Worm (Caenorhabditis elegans): ENCODE measurements around the gene dhs-29.

Gene dhs-29

ce11 chrX:7672693-7673092 lies 8.0 kb upstream of the dhs-29 start, which contains the start of gene F27D9.2:
Gene F27D9.2 (plus strand): TSS chrX:7672993.
- no peak for TF ChIP-seq W03F9.2 (tag; optimal IDR thresholded peaks at IDR 0.05)
- TF ChIP-seq dao-5 (tag; optimal IDR thresholded peaks at IDR 0.05): no peak
- TF ChIP-seq him-1 (tag; optimal IDR thresholded peaks at IDR 0.05): no peak

- TF ChIP-seq dao-5 (tag; optimal IDR thresholded peaks at IDR 0.05): no peak
- no peak for TF ChIP-seq W03F9.2 (tag; optimal IDR thresholded peaks at IDR 0.05)
- no peak for TF ChIP-seq him-1 (tag; optimal IDR thresholded peaks at IDR 0.05)
Measured at ce11 chrX:7670655-7671054, 5.9 kb upstream of the dhs-29 start, which contains the start of gene F27D9.7. Gene F27D9.7 (minus strand): TSS chrX:7670755.

- TF ChIP-seq him-1 (tag; optimal IDR thresholded peaks at IDR 0.05) (no peak), W03F9.2 (tag; optimal IDR thresholded peaks at IDR 0.05) (no peak), dao-5 (tag; optimal IDR thresholded peaks at IDR 0.05) (no peak)
Measured at ce11 chrX:7667394-7668089, 2.8 kb upstream of the dhs-29 start, which contains the start of gene F27D9.13. Gene F27D9.13 (minus strand): TSS chrX:7667444.

ce11 chrX:7665401-7665800 lies 682 bp upstream of the dhs-29 start:
- TF ChIP-seq him-1 (tag; optimal IDR thresholded peaks at IDR 0.05) (no peak), dao-5 (tag; optimal IDR thresholded peaks at IDR 0.05) (no peak), W03F9.2 (tag; optimal IDR thresholded peaks at IDR 0.05) (no peak)

ce11 chrX:7664419-7664818 lies 300 bp downstream of the dhs-29 start:
- no peak for TF ChIP-seq dao-5 (tag; optimal IDR thresholded peaks at IDR 0.05)
- no peak for TF ChIP-seq him-1 (tag; optimal IDR thresholded peaks at IDR 0.05)
- no peak for TF ChIP-seq W03F9.2 (tag; optimal IDR thresholded peaks at IDR 0.05)

ce11 chrX:7662532-7662931 lies 2.2 kb downstream of the dhs-29 start:
- no peak for TF ChIP-seq dao-5 (tag; optimal IDR thresholded peaks at IDR 0.05)
- no peak for TF ChIP-seq him-1 (tag; optimal IDR thresholded peaks at IDR 0.05)
- no peak for TF ChIP-seq W03F9.2 (tag; optimal IDR thresholded peaks at IDR 0.05)

- TF ChIP-seq dao-5 (tag; optimal IDR thresholded peaks at IDR 0.05) (no peak), W03F9.2 (tag; optimal IDR thresholded peaks at IDR 0.05) (no peak), him-1 (tag; optimal IDR thresholded peaks at IDR 0.05) (no peak)
Measured at ce11 chrX:7661628-7662027, 3.1 kb downstream of the dhs-29 start.

ce11 chrX:7660919-7661557 lies 3.7 kb downstream of the dhs-29 start, which contains the start of gene pcca-1:
Gene pcca-1 (minus strand): TSS chrX:7660986.
- no peak for TF ChIP-seq dao-5 (tag; optimal IDR thresholded peaks at IDR 0.05)
- no peak for TF ChIP-seq W03F9.2 (tag; optimal IDR thresholded peaks at IDR 0.05)
- TF ChIP-seq him-1 (tag; optimal IDR thresholded peaks at IDR 0.05): no peak

- TF ChIP-seq him-1 (tag; optimal IDR thresholded peaks at IDR 0.05) (no peak), W03F9.2 (tag; optimal IDR thresholded peaks at IDR 0.05) (no peak), dao-5 (tag; optimal IDR thresholded peaks at IDR 0.05) (no peak)
Measured at ce11 chrX:7659591-7660433, 4.9 kb downstream of the dhs-29 start.

- no peak for TF ChIP-seq W03F9.2 (tag; optimal IDR thresholded peaks at IDR 0.05)
- no peak for TF ChIP-seq him-1 (tag; optimal IDR thresholded peaks at IDR 0.05)
- TF ChIP-seq dao-5 (tag; optimal IDR thresholded peaks at IDR 0.05): no peak
Measured at ce11 chrX:7656875-7657274, 7.8 kb downstream of the dhs-29 start, which contains the start of gene F27D9.12. Gene F27D9.12 (minus strand): TSS chrX:7656975.

- TF ChIP-seq him-1 (tag; optimal IDR thresholded peaks at IDR 0.05) (no peak), dao-5 (tag; optimal IDR thresholded peaks at IDR 0.05) (no peak), W03F9.2 (tag; optimal IDR thresholded peaks at IDR 0.05) (no peak)
Measured at ce11 chrX:7655469-7656003, 9.2 kb downstream of the dhs-29 start.

- TF ChIP-seq him-1 (tag; optimal IDR thresholded peaks at IDR 0.05) (peak; percentile 30), W03F9.2 (tag; optimal IDR thresholded peaks at IDR 0.05) (no peak)
Measured at ce11 chrX:7653708-7654390, 10.9 kb downstream of the dhs-29 start.

- TF ChIP-seq him-1 (tag; optimal IDR thresholded peaks at IDR 0.05) (no peak), W03F9.2 (tag; optimal IDR thresholded peaks at IDR 0.05) (no peak)
Measured at ce11 chrX:7652308-7652707, 12.4 kb downstream of the dhs-29 start.
